Fruit fly (Drosophila melanogaster) whole organism, adult: ENCODE measurements around the gene CG43731.
A peak's percentile ranks its signal among the peaks of the same experiment; 100 is the strongest.

Experiments used
- CG11617 ChIP-seq: fragments of 200-800 bp; sonication (Bioruptor generic); optimal IDR thresholded peaks from 2 replicates; lab custom pipeline; 2017; ENCODE audit warnings: mild to moderate bottlenecking, missing biosample characterization, missing genetic modification reagents, missing genetic modification characterization
- CG12768 ChIP-seq: fragments of 200-800 bp; sonication (Bioruptor generic); optimal IDR thresholded peaks from 2 replicates; lab custom pipeline; 2017; ENCODE audit warnings: missing biosample characterization, missing genetic modification characterization, mild to moderate bottlenecking, moderate library complexity, missing genetic modification reagents
- CG33017 ChIP-seq: fragments of 200-800 bp; sonication (Bioruptor generic); optimal IDR thresholded peaks from 2 replicates; lab custom pipeline; 2018; ENCODE audit warnings: missing biosample characterization, mild to moderate bottlenecking, missing genetic modification characterization, moderate library complexity
- Crg-1 ChIP-seq: fragments of 200-800 bp; sonication (Bioruptor generic); optimal IDR thresholded peaks from 2 replicates; lab custom pipeline; 2016; ENCODE audit warnings: missing biosample characterization, missing genetic modification characterization
- bab1 ChIP-seq: fragments of 200-800 bp; sonication (Bioruptor generic); optimal IDR thresholded peaks from 3 replicates; lab custom pipeline; 2019; ENCODE audit warnings: missing biosample characterization, mild to moderate bottlenecking, missing genetic modification characterization, moderate library complexity
- cic ChIP-seq: fragments of 200-800 bp; sonication (Bioruptor generic); optimal IDR thresholded peaks from 2 replicates; lab custom pipeline; 2017; ENCODE audit warnings: missing biosample characterization, mild to moderate bottlenecking, missing genetic modification characterization, moderate library complexity
- cnc ChIP-seq, 2 experiments: fragments of >200 bp; optimal IDR thresholded peaks; 2 replicates each; lab custom pipeline; 2017
- kay ChIP-seq: fragments of 200-800 bp; sonication (Bioruptor generic); peaks from one replicate; lab custom pipeline; 2016; ENCODE audit warnings: missing biosample characterization, missing genetic modification characterization, borderline replicate concordance
- toe ChIP-seq: fragments of 200-800 bp; sonication (Bioruptor generic); optimal IDR thresholded peaks from 2 replicates; lab custom pipeline; 2016; ENCODE audit warnings: missing biosample characterization, missing genetic modification characterization

DNA sequence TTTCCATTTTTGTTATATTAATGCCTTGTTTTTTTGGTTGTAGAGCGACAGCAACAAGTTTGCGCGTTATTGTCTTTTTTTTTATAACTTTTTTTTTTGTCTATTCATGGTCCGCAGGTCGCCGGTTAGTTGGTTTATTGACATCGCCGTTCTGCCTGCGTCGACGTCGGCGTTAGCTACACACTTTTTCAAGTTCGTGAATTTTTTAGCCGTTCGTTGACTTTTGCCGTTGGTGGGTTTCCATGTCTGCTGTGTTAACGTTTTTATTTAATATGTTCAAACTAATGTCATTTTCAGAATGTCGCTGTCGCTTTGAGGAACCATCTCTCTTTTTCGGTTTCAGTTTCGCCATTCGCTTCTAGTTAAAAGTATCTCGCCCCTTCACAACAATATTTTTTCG is 44.8 kb downstream of the CG43731 start:
- TF ChIP-seq CG33017 (tag; lab: Kevin White, UChicago), result no peak
- TF ChIP-seq kay (GFP tag; lab: Kevin White, UChicago), result peak; percentile 57
- no peak for TF ChIP-seq CG11617 (GFP tag; lab: Kevin White, UChicago)
- no peak for TF ChIP-seq Crg-1
- TF ChIP-seq CG12768, result no peak
- no peak for TF ChIP-seq toe (GFP tag; lab: Kevin White, UChicago)
- no peak for TF ChIP-seq bab1 (GFP tag; lab: Kevin White, UChicago)
- TF ChIP-seq cnc (optimal IDR thresholded peaks at IDR 0.05; lab: Kevin White, UChicago), result no peak
- no peak for TF ChIP-seq cic
